Fruit fly (Drosophila melanogaster) whole organism: ENCODE measurements around the gene Polr1C.

Experiments used
- CG8478 ChIP-seq: fragments of >200 bp; optimal IDR thresholded peaks from 2 replicates; lab custom pipeline; 2018; ENCODE audit warnings: inconsistent platforms
- EcR ChIP-seq, 2 experiments: fragments of >200 bp; optimal IDR thresholded peaks; 2 replicates each; lab custom pipeline; 2017; ENCODE audit warnings: missing biosample characterization in 2 of 2, missing genetic modification characterization in 2 of 2, missing genetic modification reagents in 2 of 2
- pan ChIP-seq: fragments of >200 bp; optimal IDR thresholded peaks from 2 replicates; lab custom pipeline; 2017
- psq ChIP-seq: fragments of >200 bp; optimal IDR thresholded peaks from 2 replicates; lab custom pipeline; 2017
- usp ChIP-seq: fragments of >200 bp; optimal IDR thresholded peaks from 2 replicates; lab custom pipeline; 2017; ENCODE audit warnings: missing biosample characterization, missing genetic modification characterization, mixed read lengths

dm6 chr2L:5010784-5011260, 42.0 kb downstream of the Polr1C start, which contains the start of the genes CG31917, Tfb5 and SelT:
- TF ChIP-seq psq (lab: Kevin White, UChicago) (no peak), CG8478 (no peak), pan (lab: Kevin White, UChicago) (no peak), EcR (GFP tag; optimal IDR thresholded peaks at IDR 0.05; lab: Kevin White, UChicago) (no peak), usp (GFP tag; lab: Kevin White, UChicago) (no peak)
